Worm (Caenorhabditis elegans) whole organism, early embryonic: ENCODE results near the gene C39H7.4.

Source experiments
- F13C5.2 ChIP-seq: sonication (generic microtip); optimal IDR thresholded peaks from 2 replicates; lab custom pipeline; 2017; ENCODE audit warnings: mild to moderate bottlenecking, missing genetic modification characterization, inconsistent platforms, missing compliant biosample characterization
- ama-1 ChIP-seq: fragments of 150-350 bp; optimal IDR thresholded peaks from 2 replicates; lab custom pipeline; 2014
- ets-7 ChIP-seq: sonication (generic microtip); optimal IDR thresholded peaks from 2 replicates; lab custom pipeline; 2016; ENCODE audit warnings: missing genotype, missing genetic modification characterization, missing compliant biosample characterization
- flt-1 ChIP-seq: fragments of 200-800 bp; sonication (Bioruptor generic); IDR thresholded peaks from 2 replicates; pipeline ENCODE4 v1.3.6; 2022; ENCODE audit warnings: missing genetic modification characterization, missing compliant biosample characterization
- hmbx-1 ChIP-seq: sonication (generic microtip); optimal IDR thresholded peaks from 2 replicates; lab custom pipeline; 2016; ENCODE audit warnings: mild to moderate bottlenecking, missing genetic modification characterization, missing compliant biosample characterization
- hmg-4 ChIP-seq: fragments of 200-800 bp; sonication (Bioruptor generic); optimal IDR thresholded peaks from 2 replicates; lab custom pipeline; 2018; ENCODE audit warnings: mild to moderate bottlenecking, missing genetic modification characterization, missing compliant biosample characterization
- scrt-1 ChIP-seq: fragments of 200-800 bp; sonication (Bioruptor generic); IDR thresholded peaks from 2 replicates; pipeline ENCODE4 v1.3.6; 2022; ENCODE audit warnings: missing genetic modification characterization, missing compliant biosample characterization
- tbx-37 ChIP-seq: fragments of 200-800 bp; sonication (Bioruptor generic); conservative IDR thresholded peaks from 2 replicates; pipeline ENCODE4 v1.3.6; 2022; ENCODE audit warnings: missing genetic modification reagents, missing genetic modification characterization, missing compliant biosample characterization

DNA sequence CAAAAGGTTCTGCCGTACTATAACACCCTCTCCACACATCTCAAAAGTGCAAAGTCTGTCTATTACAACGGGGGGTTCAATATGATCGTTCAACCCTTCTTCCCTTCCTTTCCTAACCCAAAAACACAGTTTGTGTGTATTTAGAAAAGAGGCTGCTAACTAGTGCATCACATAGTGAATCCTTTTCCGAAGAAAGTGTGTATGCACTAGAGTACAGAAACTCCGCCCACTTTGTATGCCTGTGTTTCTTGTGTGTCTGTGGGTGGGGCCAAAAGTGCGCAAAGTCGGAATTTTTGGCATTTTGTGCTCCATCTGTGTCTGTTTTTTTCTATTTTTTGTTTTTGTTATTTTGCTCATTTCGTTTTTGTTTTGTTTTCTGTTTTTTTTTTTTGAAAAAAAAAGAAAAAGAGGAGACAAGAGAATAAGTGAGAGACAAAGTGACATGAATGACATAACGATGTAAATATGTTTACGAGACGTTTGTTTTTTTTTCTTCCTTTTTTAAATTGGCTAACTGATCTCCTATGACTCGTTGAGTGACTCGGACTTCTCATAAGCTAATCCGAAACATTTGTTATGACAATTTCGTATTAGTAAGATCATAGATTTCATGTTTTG, 15.8 kb downstream of the C39H7.4 start:
- TF ChIP-seq F13C5.2 (tag; lab: Kevin White, UChicago): no peak
- TF ChIP-seq ama-1 (lab: Kevin White, UChicago): no peak
- no peak for TF ChIP-seq flt-1 (GFP tag; lab: Robert Waterston, UW)
- TF ChIP-seq ets-7 (tag; lab: Kevin White, UChicago): no peak
- no peak for TF ChIP-seq tbx-37 (GFP tag; lab: Robert Waterston, UW)
- TF ChIP-seq hmbx-1: no peak
- no peak for TF ChIP-seq hmg-4 (GFP tag; lab: Kevin White, UChicago)
- no peak for TF ChIP-seq scrt-1 (GFP tag; lab: Robert Waterston, UW)
